Worm (Caenorhabditis elegans): ENCODE results near the gene cyp-35C1.
A peak's percentile ranks its signal among the peaks of the same experiment; 100 is the strongest.

Gene cyp-35C1

ce11 chrV:13878226-13878625, 20.1 kb downstream of the cyp-35C1 start (continued):
- TF ChIP-seq nhr-20 (tag; optimal IDR thresholded peaks at IDR 0.05) (peak; percentile 48), elt-3 (tag; optimal IDR thresholded peaks at IDR 0.05) (peak in 3 of 6 experiments; percentile 24 to 59 (median 31)), C04F5.9 (tag; optimal IDR thresholded peaks at IDR 0.05) (no peak), grh-1 (GFP tag; IDR thresholded peaks at IDR 0.05) (no peak), rnt-1 (tag; optimal IDR thresholded peaks at IDR 0.05) (no peak), nhr-237 (tag; optimal IDR thresholded peaks at IDR 0.05) (no peak), dpl-1 (GFP tag; optimal IDR thresholded peaks at IDR 0.05) (peak in 1 of 3 experiments; percentile 35), nhr-28 (tag; optimal IDR thresholded peaks at IDR 0.05) (no peak), tlp-1 (tag; optimal IDR thresholded peaks at IDR 0.05) (no peak), tbx-2 (tag; optimal IDR thresholded peaks at IDR 0.05) (no peak), mef-2 (tag; optimal IDR thresholded peaks at IDR 0.05) (no peak), snpc-4 (tag; optimal IDR thresholded peaks at IDR 0.05) (no peak), F16B12.6 (tag; optimal IDR thresholded peaks at IDR 0.05) (no peak), zip-4 (GFP tag; optimal IDR thresholded peaks at IDR 0.05) (no peak), lin-15B (tag; optimal IDR thresholded peaks at IDR 0.05) (no peak), lin-35 (GFP tag; optimal IDR thresholded peaks at IDR 0.05) (peak in 1 of 2 experiments; percentile 20), ceh-88 (GFP tag; IDR thresholded peaks at IDR 0.05) (no peak), ceh-8 (GFP tag; optimal IDR thresholded peaks at IDR 0.05) (no peak), C34B4.2 (tag; optimal IDR thresholded peaks at IDR 0.05) (no peak), efl-1 (optimal IDR thresholded peaks at IDR 0.05) (no peak), efl-1 (GFP tag; optimal IDR thresholded peaks at IDR 0.05 in 1 of 2) (no peak), hlh-17 (GFP tag; optimal IDR thresholded peaks at IDR 0.05; ENCODE audit: borderline replicate concordance) (no peak), unc-86 (tag; optimal IDR thresholded peaks at IDR 0.05) (no peak), ets-5 (GFP tag; IDR thresholded peaks at IDR 0.05) (no peak)

- TF ChIP-seq aly-2 (tag; optimal IDR thresholded peaks at IDR 0.05) (no peak), zip-4 (GFP tag; optimal IDR thresholded peaks at IDR 0.05) (no peak), dsc-1 (tag; optimal IDR thresholded peaks at IDR 0.05) (no peak), C04F5.9 (tag; optimal IDR thresholded peaks at IDR 0.05) (no peak), nhr-85 (tag) (no peak), nhr-84 (tag; optimal IDR thresholded peaks at IDR 0.05) (no peak), egl-27 (tag; optimal IDR thresholded peaks at IDR 0.05) (no peak), rnt-1 (tag; optimal IDR thresholded peaks at IDR 0.05) (no peak), unc-98 (GFP tag; IDR thresholded peaks at IDR 0.05) (no peak), efl-1 (optimal IDR thresholded peaks at IDR 0.05) (no peak), efl-1 (GFP tag; optimal IDR thresholded peaks at IDR 0.05 in 1 of 2) (no peak), ceh-8 (GFP tag; optimal IDR thresholded peaks at IDR 0.05) (no peak), mab-9 (GFP tag; IDR thresholded peaks at IDR 0.05) (no peak), nhr-11 (tag; optimal IDR thresholded peaks at IDR 0.05) (no peak), fos-1 (tag; optimal IDR thresholded peaks at IDR 0.05) (no peak), xbp-1 (tag; optimal IDR thresholded peaks at IDR 0.05) (no peak), fkh-4 (tag; optimal IDR thresholded peaks at IDR 0.05; ENCODE audit: borderline replicate concordance) (no peak), C16A3.4 (tag; optimal IDR thresholded peaks at IDR 0.05) (no peak)
These were observed 21.8 kb downstream of the cyp-35C1 start, which contains the start of gene T22G5.1 for ce11 chrV:13876529-13876928. TSS of gene T22G5.1 (plus strand) at chrV:13876829.

ce11 chrV:13873323-13873722, 25.0 kb downstream of the cyp-35C1 start:
- no peak for TF ChIP-seq fos-1 (tag; optimal IDR thresholded peaks at IDR 0.05)
- peak; percentile 1 for TF ChIP-seq nhr-85 (tag)

ce11 chrV:13872895-13873294, 25.4 kb downstream of the cyp-35C1 start, which contains the start of gene cpt-5:
TSS of gene cpt-5 (plus strand) at chrV:13873195.
- no peak for TF ChIP-seq C16A3.4 (tag; optimal IDR thresholded peaks at IDR 0.05)
- no peak for TF ChIP-seq nhr-47 (tag; optimal IDR thresholded peaks at IDR 0.05)
- TF ChIP-seq nhr-90 (tag; optimal IDR thresholded peaks at IDR 0.05; ENCODE audit: poor library complexity) = no peak
- TF ChIP-seq ceh-63 (GFP tag; optimal IDR thresholded peaks at IDR 0.05) = no peak
- no peak for TF ChIP-seq ces-1 (GFP tag; optimal IDR thresholded peaks at IDR 0.05)

All from whole organism, L1 larva.